Fruit fly (Drosophila melanogaster) whole organism, adult: Measurements from ENCODE around the gene TrissinR.

Experiments used
- CG11617 ChIP-seq: fragments of 200-800 bp; sonication (Bioruptor generic); optimal IDR thresholded peaks from 2 replicates; lab custom pipeline; 2017; ENCODE audit warnings: mild to moderate bottlenecking, missing biosample characterization, missing genetic modification reagents, missing genetic modification characterization
- CG12768 ChIP-seq: fragments of 200-800 bp; sonication (Bioruptor generic); optimal IDR thresholded peaks from 2 replicates; lab custom pipeline; 2017; ENCODE audit warnings: missing biosample characterization, missing genetic modification characterization, mild to moderate bottlenecking, moderate library complexity, missing genetic modification reagents
- CG14711 ChIP-seq: fragments of 200-800 bp; sonication (Bioruptor generic); optimal IDR thresholded peaks from 2 replicates; lab custom pipeline; 2018; ENCODE audit warnings: missing biosample characterization, mild to moderate bottlenecking, missing genetic modification characterization, moderate library complexity
- CG1620 ChIP-seq: fragments of 200-800 bp; sonication (Bioruptor generic); optimal IDR thresholded peaks from 2 replicates; lab custom pipeline; 2016; ENCODE audit warnings: missing biosample characterization, missing genetic modification characterization
- CG33017 ChIP-seq: fragments of 200-800 bp; sonication (Bioruptor generic); optimal IDR thresholded peaks from 2 replicates; lab custom pipeline; 2018; ENCODE audit warnings: missing biosample characterization, mild to moderate bottlenecking, missing genetic modification characterization, moderate library complexity
- CG5204 ChIP-seq: fragments of 200-800 bp; sonication (Bioruptor generic); optimal IDR thresholded peaks from 2 replicates; lab custom pipeline; 2016; ENCODE audit warnings: missing biosample characterization, missing genetic modification characterization
- CG7045 ChIP-seq: fragments of 200-800 bp; sonication (Bioruptor generic); optimal IDR thresholded peaks from 2 replicates; lab custom pipeline; 2017; ENCODE audit warnings: missing biosample characterization, mild to moderate bottlenecking, missing genetic modification characterization
- CG7101 ChIP-seq: fragments of 200-800 bp; sonication (Bioruptor generic); optimal IDR thresholded peaks from 2 replicates; lab custom pipeline; 2018; ENCODE audit warnings: missing biosample characterization, mild to moderate bottlenecking, missing genetic modification characterization, moderate library complexity
- Clk ChIP-seq: fragments of 200-800 bp; sonication (Bioruptor generic); optimal IDR thresholded peaks from 2 replicates; lab custom pipeline; 2017; ENCODE audit warnings: missing biosample characterization, missing genetic modification characterization
- Crg-1 ChIP-seq: fragments of 200-800 bp; sonication (Bioruptor generic); optimal IDR thresholded peaks from 2 replicates; lab custom pipeline; 2016; ENCODE audit warnings: missing biosample characterization, missing genetic modification characterization
- Hr96 ChIP-seq: fragments of 200-800 bp; sonication (Bioruptor generic); optimal IDR thresholded peaks from 2 replicates; lab custom pipeline; 2016; ENCODE audit warnings: missing biosample characterization, missing genetic modification characterization
- Mnt ChIP-seq: fragments of 200-800 bp; sonication (Bioruptor generic); optimal IDR thresholded peaks from 2 replicates; lab custom pipeline; 2016; ENCODE audit warnings: missing biosample characterization, mild to moderate bottlenecking, missing genetic modification characterization
- bab1 ChIP-seq: fragments of 200-800 bp; sonication (Bioruptor generic); optimal IDR thresholded peaks from 3 replicates; lab custom pipeline; 2019; ENCODE audit warnings: missing biosample characterization, mild to moderate bottlenecking, missing genetic modification characterization, moderate library complexity
- cic ChIP-seq: fragments of 200-800 bp; sonication (Bioruptor generic); optimal IDR thresholded peaks from 2 replicates; lab custom pipeline; 2017; ENCODE audit warnings: missing biosample characterization, mild to moderate bottlenecking, missing genetic modification characterization, moderate library complexity
- cnc ChIP-seq, 2 experiments: fragments of >200 bp; optimal IDR thresholded peaks; 2 replicates each; lab custom pipeline; 2017
- kay ChIP-seq: fragments of 200-800 bp; sonication (Bioruptor generic); peaks from one replicate; lab custom pipeline; 2016; ENCODE audit warnings: missing biosample characterization, missing genetic modification characterization, borderline replicate concordance
- ovo ChIP-seq: fragments of 200-800 bp; sonication (Bioruptor generic); optimal IDR thresholded peaks from 2 replicates; lab custom pipeline; 2016; ENCODE audit warnings: missing biosample characterization, missing genetic modification characterization
- pad ChIP-seq: fragments of 200-800 bp; sonication (Bioruptor generic); optimal IDR thresholded peaks from 3 replicates; lab custom pipeline; 2017; ENCODE audit warnings: missing biosample characterization, missing genetic modification characterization, mild to moderate bottlenecking, moderate library complexity, missing genetic modification reagents
- tj ChIP-seq: fragments of 200-800 bp; sonication (Bioruptor generic); optimal IDR thresholded peaks from 3 replicates; lab custom pipeline; 2017; ENCODE audit warnings: missing biosample characterization, mild to moderate bottlenecking, missing genetic modification characterization, moderate library complexity
- toe ChIP-seq: fragments of 200-800 bp; sonication (Bioruptor generic); optimal IDR thresholded peaks from 2 replicates; lab custom pipeline; 2016; ENCODE audit warnings: missing biosample characterization, missing genetic modification characterization

The TrissinR gene

DNA sequence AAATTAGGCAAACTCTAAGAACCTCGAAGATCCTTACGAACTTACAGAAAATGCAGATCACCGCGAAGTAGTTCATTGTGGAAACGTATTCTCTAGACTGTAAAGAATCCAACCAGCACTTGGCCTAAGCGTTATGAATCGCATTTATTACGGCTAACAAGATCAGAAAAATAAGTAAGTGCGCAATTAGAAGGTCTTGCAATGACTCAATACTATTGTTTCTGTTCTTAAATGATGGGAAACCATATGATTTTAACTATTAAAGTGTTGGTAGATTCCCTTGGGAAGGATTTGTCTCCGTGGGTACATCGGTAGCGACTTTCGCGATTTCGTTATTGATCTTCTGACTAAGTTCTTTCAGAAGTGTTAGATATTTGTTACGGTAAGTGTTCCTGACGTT is 69.0 kb downstream of the TrissinR start, which contains the start of gene Acp26Ab:
Gene Acp26Ab (minus strand): TSS at position 101 of the 400 bp plus-strand sequence.
- no peak for TF ChIP-seq CG7101

DNA sequence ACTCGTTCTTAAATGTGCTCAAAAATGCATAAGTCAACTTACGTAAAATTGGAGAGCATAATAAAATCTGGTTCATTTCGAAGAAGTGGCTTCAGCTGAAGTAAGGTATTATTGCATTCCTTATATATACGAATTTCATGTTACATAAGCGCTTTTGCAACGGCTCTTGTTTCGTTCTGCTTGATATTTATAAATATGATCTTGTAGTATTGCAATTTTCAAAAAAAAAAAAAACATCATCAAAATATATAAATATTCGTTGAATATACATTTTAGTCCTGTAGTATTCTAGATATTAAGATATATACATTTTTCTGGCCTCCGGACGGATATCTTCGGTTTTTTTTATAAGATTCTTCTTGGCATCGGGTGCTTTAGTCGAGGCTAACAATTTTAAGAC is 70.0 kb downstream of the TrissinR start, which contains the start of gene Acp26Aa:
Gene Acp26Aa (minus strand): TSS at position 101 of the 400 bp plus-strand sequence.
- TF ChIP-seq tj (GFP tag; lab: Kevin White, UChicago) (peak; percentile 68), CG7045 (GFP tag; lab: Kevin White, UChicago) (no peak)

dm6 chr2L:5894533-5894932 is 70.7 kb downstream of the TrissinR start:
- TF ChIP-seq Clk (GFP tag; lab: Kevin White, UChicago) (no peak), toe (no peak), Mnt (GFP tag; lab: Kevin White, UChicago) (no peak), CG33017 (tag; lab: Kevin White, UChicago) (no peak), bab1 (GFP tag; lab: Kevin White, UChicago) (no peak), CG12768 (no peak), cic (no peak), CG5204 (GFP tag; lab: Kevin White, UChicago) (no peak), Hr96 (GFP tag; lab: Kevin White, UChicago) (no peak)

dm6 chr2L:5899170-5899708 is 75.4 kb downstream of the TrissinR start:
- TF ChIP-seq toe (no peak), tj (GFP tag; lab: Kevin White, UChicago) (peak; percentile 98), cic (peak; percentile 31), bab1 (GFP tag; lab: Kevin White, UChicago) (peak; percentile 29)

DNA sequence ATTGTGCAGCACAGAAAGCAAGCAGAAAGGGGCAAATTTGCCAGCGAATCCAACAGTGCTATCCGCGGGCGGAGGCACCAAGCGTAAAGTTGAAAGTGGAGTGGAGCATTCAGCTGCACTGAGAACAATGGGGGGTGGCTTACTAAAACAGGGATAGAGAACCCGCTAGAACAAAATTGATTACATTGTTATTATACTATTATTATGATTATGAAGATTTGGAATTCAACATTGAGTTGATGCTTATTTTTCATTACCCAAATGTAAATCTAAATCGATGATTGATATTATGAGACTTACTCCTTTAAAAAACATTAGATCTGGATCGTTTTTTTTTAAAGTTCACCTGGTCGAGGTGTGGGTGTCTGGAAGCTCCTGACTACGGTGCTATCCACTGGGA is 77.7 kb downstream of the TrissinR start:
- TF ChIP-seq Hr96 (GFP tag; lab: Kevin White, UChicago) (no peak), CG7101 (no peak), CG5204 (GFP tag; lab: Kevin White, UChicago) (no peak), bab1 (GFP tag; lab: Kevin White, UChicago) (no peak), cic (no peak), CG11617 (no peak), CG12768 (no peak), Clk (GFP tag; lab: Kevin White, UChicago) (no peak), CG33017 (tag; lab: Kevin White, UChicago) (no peak), Crg-1 (no peak), tj (GFP tag; lab: Kevin White, UChicago) (no peak), pad (GFP tag; lab: Kevin White, UChicago) (no peak), cnc (optimal IDR thresholded peaks at IDR 0.05; lab: Kevin White, UChicago) (no peak)

DNA sequence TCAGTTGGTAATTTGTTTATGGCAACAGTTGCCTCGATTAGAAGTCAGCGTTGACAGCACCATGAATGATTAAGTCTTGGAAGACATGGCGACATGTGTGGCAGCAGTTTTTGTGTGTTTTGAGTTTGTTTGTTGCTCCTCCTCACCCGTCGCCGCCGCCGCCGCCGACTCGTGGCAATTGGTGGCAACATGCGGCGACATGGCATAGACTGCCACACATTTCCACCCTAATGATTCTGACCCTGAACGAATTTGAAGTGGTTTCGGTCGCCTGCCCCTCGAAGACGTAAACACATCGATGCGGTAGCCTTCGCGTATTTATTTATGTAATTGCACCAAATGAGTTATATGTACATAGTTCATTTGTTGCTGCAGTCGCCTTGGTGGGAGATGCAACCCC is 79.1 kb downstream of the TrissinR start:
- TF ChIP-seq kay (GFP tag; lab: Kevin White, UChicago), result no peak
- no peak for TF ChIP-seq ovo (GFP tag; lab: Kevin White, UChicago)
- TF ChIP-seq CG14711 (tag; lab: Kevin White, UChicago), result no peak
- TF ChIP-seq Crg-1, result no peak
- no peak for TF ChIP-seq Mnt (GFP tag; lab: Kevin White, UChicago)
- no peak for TF ChIP-seq CG12768
- TF ChIP-seq toe, result no peak
- TF ChIP-seq pad (GFP tag; lab: Kevin White, UChicago), result no peak
- TF ChIP-seq CG11617, result no peak
- no peak for TF ChIP-seq CG1620 (GFP tag; lab: Kevin White, UChicago)
- TF ChIP-seq cic, result no peak
- TF ChIP-seq Clk (GFP tag; lab: Kevin White, UChicago), result no peak

- no peak for TF ChIP-seq kay (GFP tag; lab: Kevin White, UChicago)
- no peak for TF ChIP-seq CG5204 (GFP tag; lab: Kevin White, UChicago)
- no peak for TF ChIP-seq CG12768
- no peak for TF ChIP-seq toe
- no peak for TF ChIP-seq CG1620 (GFP tag; lab: Kevin White, UChicago)
- TF ChIP-seq Clk (GFP tag; lab: Kevin White, UChicago), result no peak
- TF ChIP-seq CG11617, result no peak
- no peak for TF ChIP-seq CG14711 (tag; lab: Kevin White, UChicago)
- TF ChIP-seq CG7045 (GFP tag; lab: Kevin White, UChicago), result no peak
- TF ChIP-seq tj (GFP tag; lab: Kevin White, UChicago), result no peak
- TF ChIP-seq pad (GFP tag; lab: Kevin White, UChicago), result no peak
- no peak for TF ChIP-seq cnc (optimal IDR thresholded peaks at IDR 0.05; lab: Kevin White, UChicago)
- no peak for TF ChIP-seq Crg-1
- no peak for TF ChIP-seq CG7101
- TF ChIP-seq CG33017 (tag; lab: Kevin White, UChicago), result no peak
- no peak for TF ChIP-seq cic
- TF ChIP-seq ovo (GFP tag; lab: Kevin White, UChicago), result no peak
Observed at dm6 chr2L:5904585-5904984, 80.8 kb downstream of the TrissinR start, which contains the start of gene CG9021. Gene CG9021 (minus strand): TSS chr2L:5904689.
